Worm (Caenorhabditis elegans) whole organism, L4 larva: ENCODE results near the gene vps-53.

Experiments
- F10B5.3 ChIP-seq: sonication (generic microtip); optimal IDR thresholded peaks from 2 replicates; lab custom pipeline; 2016; ENCODE audit warnings: mild to moderate bottlenecking, missing genetic modification characterization, missing compliant biosample characterization
- F26F4.8 ChIP-seq: fragments of 200-800 bp; sonication (Bioruptor generic); conservative IDR thresholded peaks from 2 replicates; pipeline ENCODE4 v1.3.6; 2022; ENCODE audit warnings: missing genetic modification characterization, missing compliant biosample characterization
- F37D6.2 ChIP-seq: sonication (generic microtip); optimal IDR thresholded peaks from 2 replicates; lab custom pipeline; 2016; ENCODE audit warnings: mild to moderate bottlenecking, missing genetic modification characterization, missing compliant biosample characterization
- F44E2.7 ChIP-seq: fragments of 200-800 bp; sonication (Bioruptor generic); IDR thresholded peaks from 2 replicates; pipeline ENCODE4 v2.1.2; 2022; ENCODE audit warnings: missing genetic modification characterization, missing compliant biosample characterization
- Y5F2A.4 ChIP-seq: fragments of 200-800 bp; sonication (Bioruptor generic); optimal IDR thresholded peaks from 2 replicates; lab custom pipeline; 2018; ENCODE audit warnings: mild to moderate bottlenecking, missing genetic modification characterization, missing compliant biosample characterization
- ama-1 ChIP-seq: fragments of 150-350 bp; optimal IDR thresholded peaks from 2 replicates; lab custom pipeline; 2014; ENCODE audit warnings: inconsistent platforms, mixed read lengths
- arid-1 ChIP-seq: fragments of 200-800 bp; sonication (Bioruptor generic); conservative IDR thresholded peaks from 2 replicates; pipeline ENCODE4 v1.3.6; 2022; ENCODE audit warnings: missing genetic modification reagents, missing genetic modification characterization, missing compliant biosample characterization
- ceh-32 ChIP-seq: sonication (generic microtip); optimal IDR thresholded peaks from 2 replicates; lab custom pipeline; 2016; ENCODE audit warnings: mild to moderate bottlenecking, missing genetic modification characterization, missing compliant biosample characterization; ENCODE audit not compliant: poor library complexity
- ceh-44 ChIP-seq: fragments of 200-800 bp; sonication (Bioruptor generic); IDR thresholded peaks from 2 replicates; pipeline ENCODE4 v1.3.6; 2022; ENCODE audit warnings: missing genetic modification reagents, missing genetic modification characterization, missing compliant biosample characterization
- daf-16 ChIP-seq, 3 experiments: sonication (generic microtip); optimal IDR thresholded peaks; 2 replicates each; lab custom pipeline; 2016 to 2017; ENCODE audit warnings: missing genetic modification characterization in 3 of 3, missing genetic modification reagents in 3 of 3, mild to moderate bottlenecking in 2 of 3, missing compliant biosample characterization in 2 of 3, missing biosample characterization in 1 of 3, moderate library complexity in 1 of 3
- daf-8 ChIP-seq: fragments of 200-800 bp; sonication (Bioruptor generic); IDR thresholded peaks from 2 replicates; pipeline ENCODE4 v1.3.6; 2022; ENCODE audit warnings: missing genetic modification characterization, missing compliant biosample characterization
- dmd-6 ChIP-seq: fragments of 200-800 bp; sonication (Bioruptor generic); IDR thresholded peaks from 2 replicates; pipeline ENCODE4 v1.3.6; 2022; ENCODE audit warnings: missing genetic modification reagents, missing genetic modification characterization, missing compliant biosample characterization
- duxl-1 ChIP-seq: sonication (generic microtip); optimal IDR thresholded peaks from 2 replicates; lab custom pipeline; 2016; ENCODE audit warnings: mild to moderate bottlenecking, missing genetic modification characterization, moderate library complexity, missing compliant biosample characterization; ENCODE audit not compliant: poor library complexity
- dve-1 ChIP-seq: sonication (generic microtip); optimal IDR thresholded peaks from 2 replicates; lab custom pipeline; 2017; ENCODE audit warnings: antibody characterized with exemption, mild to moderate bottlenecking, missing genetic modification characterization, missing compliant biosample characterization; ENCODE audit not compliant: insufficient read depth
- hif-1 ChIP-seq, 2 experiments: sonication (generic microtip); optimal IDR thresholded peaks; 2 replicates each; lab custom pipeline; 2016 to 2017; ENCODE audit warnings: missing compliant biosample characterization in 2 of 2, missing genetic modification characterization in 2 of 2, missing genetic modification reagents in 2 of 2, missing genotype in 2 of 2, mild to moderate bottlenecking in 1 of 2
- hlh-11 ChIP-seq: fragments of 200-800 bp; sonication (Bioruptor generic); optimal IDR thresholded peaks from 2 replicates; lab custom pipeline; 2018; ENCODE audit warnings: mild to moderate bottlenecking, missing genetic modification characterization, missing compliant biosample characterization
- hlh-30 ChIP-seq: sonication (generic microtip); optimal IDR thresholded peaks from 2 replicates; lab custom pipeline; 2017; ENCODE audit warnings: antibody characterized with exemption, mild to moderate bottlenecking, missing genetic modification characterization, missing compliant biosample characterization; ENCODE audit not compliant: insufficient read depth
- jun-1 ChIP-seq: fragments of 150-350 bp; optimal IDR thresholded peaks from 2 replicates; lab custom pipeline; 2014; ENCODE audit warnings: missing biosample characterization, missing genetic modification reagents, missing genetic modification characterization
- lin-29 ChIP-seq: fragments of 200-800 bp; sonication (Bioruptor generic); IDR thresholded peaks from 2 replicates; pipeline ENCODE4 v1.3.6; 2022; ENCODE audit warnings: missing genetic modification reagents, missing genetic modification characterization, missing compliant biosample characterization
- lin-38 ChIP-seq: fragments of 200-800 bp; sonication (Bioruptor generic); IDR thresholded peaks from 2 replicates; pipeline ENCODE4 v1.3.6; 2022; ENCODE audit warnings: missing genetic modification reagents, missing genetic modification characterization, missing compliant biosample characterization
- lsy-2 ChIP-seq, 2 experiments: fragments of 150-350 bp in 1 of 2; sonication (generic microtip) in 1 of 2; optimal IDR thresholded peaks; 2 replicates each; lab custom pipeline; 2014 to 2017; ENCODE audit warnings: missing biosample characterization in 2 of 2, missing genetic modification characterization in 2 of 2
- mdt-29 ChIP-seq: fragments of 200-800 bp; sonication (Bioruptor generic); IDR thresholded peaks from 2 replicates; pipeline ENCODE4 v1.3.6; 2022; ENCODE audit warnings: missing genetic modification reagents, missing genetic modification characterization, missing compliant biosample characterization
- mep-1 ChIP-seq: fragments of 150-350 bp; sonication (generic microtip); optimal IDR thresholded peaks from 3 replicates; lab custom pipeline; 2014; ENCODE audit warnings: missing biosample characterization, missing genetic modification characterization
- mes-2 ChIP-seq: sonication (generic microtip); optimal IDR thresholded peaks from 2 replicates; lab custom pipeline; 2016; ENCODE audit warnings: missing genotype, mild to moderate bottlenecking, missing genetic modification characterization, missing compliant biosample characterization; ENCODE audit not compliant: poor library complexity, severe bottlenecking
- mxl-3 ChIP-seq: fragments of 200-800 bp; sonication (Bioruptor generic); optimal IDR thresholded peaks from 2 replicates; lab custom pipeline; 2018; ENCODE audit warnings: mild to moderate bottlenecking, missing genetic modification characterization, missing compliant biosample characterization
- nhr-10 ChIP-seq: fragments of 150-350 bp; optimal IDR thresholded peaks from 2 replicates; lab custom pipeline; 2014; ENCODE audit warnings: missing biosample characterization, missing genetic modification characterization
- nhr-237 ChIP-seq: sonication (generic microtip); optimal IDR thresholded peaks from 2 replicates; lab custom pipeline; 2017; ENCODE audit warnings: missing biosample characterization, missing genetic modification characterization
- nhr-28 ChIP-seq: fragments of 150-350 bp; optimal IDR thresholded peaks from 2 replicates; lab custom pipeline; 2014; ENCODE audit warnings: missing biosample characterization, missing genetic modification characterization
- nhr-41 ChIP-seq: fragments of 200-800 bp; sonication (Bioruptor generic); IDR thresholded peaks from 2 replicates; pipeline ENCODE4 v1.3.6; 2022; ENCODE audit warnings: missing genetic modification reagents, missing genetic modification characterization, missing compliant biosample characterization
- nhr-77 ChIP-seq: fragments of 150-350 bp; optimal IDR thresholded peaks from 2 replicates; lab custom pipeline; 2014; ENCODE audit warnings: missing biosample characterization, missing genetic modification characterization
- php-3 ChIP-seq: fragments of 200-800 bp; sonication (Bioruptor generic); IDR thresholded peaks from 2 replicates; pipeline ENCODE4 v1.3.6; 2022; ENCODE audit warnings: missing genetic modification reagents, missing genetic modification characterization, missing compliant biosample characterization
- pqm-1 ChIP-seq: sonication (generic microtip); optimal IDR thresholded peaks from 2 replicates; lab custom pipeline; 2017; ENCODE audit warnings: missing biosample characterization, missing genetic modification characterization
- rbr-2 ChIP-seq: sonication (generic microtip); optimal IDR thresholded peaks from 2 replicates; lab custom pipeline; 2016; ENCODE audit warnings: missing genotype, missing genetic modification characterization, missing compliant biosample characterization
- sdz-12 ChIP-seq: fragments of 200-800 bp; sonication (Bioruptor generic); optimal IDR thresholded peaks from 2 replicates; lab custom pipeline; 2018; ENCODE audit warnings: mild to moderate bottlenecking, missing genetic modification characterization, missing compliant biosample characterization
- snpc-4 ChIP-seq: fragments of 150-350 bp; optimal IDR thresholded peaks from 2 replicates; lab custom pipeline; 2014; ENCODE audit warnings: missing biosample characterization, missing genetic modification characterization
- spr-1 ChIP-seq: sonication (generic microtip); optimal IDR thresholded peaks from 2 replicates; lab custom pipeline; 2016; ENCODE audit warnings: mild to moderate bottlenecking, missing genetic modification characterization, missing compliant biosample characterization
- unc-130 ChIP-seq: sonication (generic microtip); optimal IDR thresholded peaks from 2 replicates; lab custom pipeline; 2016; ENCODE audit warnings: missing genetic modification reagents, missing genetic modification characterization, missing compliant biosample characterization
- ztf-11 ChIP-seq: fragments of 150-350 bp; optimal IDR thresholded peaks from 2 replicates; lab custom pipeline; 2014; ENCODE audit warnings: missing biosample characterization, missing genetic modification characterization
- ztf-7 ChIP-seq: fragments of 150-350 bp; optimal IDR thresholded peaks from 2 replicates; lab custom pipeline; 2014; ENCODE audit warnings: missing biosample characterization, missing genetic modification characterization

Gene vps-53

ce11 chrIII:9717243-9717642 is 40.1 kb downstream of the vps-53 start (continued):
- no peak for TF ChIP-seq nhr-41 (GFP tag; lab: Robert Waterston, UW)
- peak; percentile 40 for TF ChIP-seq nhr-28 (tag; lab: Kevin White, UChicago)
- TF ChIP-seq, all 104 proteins: peak for 38

- TF ChIP-seq dve-1 (tag; lab: Kevin White, UChicago) (peak; percentile 73), arid-1 (GFP tag; lab: Robert Waterston, UW) (no peak), hlh-11 (tag; lab: Kevin White, UChicago) (no peak), daf-16 (GFP tag; optimal IDR thresholded peaks at IDR 0.05; lab: Kevin White, UChicago) (no peak), daf-16 (tag; optimal IDR thresholded peaks at IDR 0.05; lab: Kevin White, UChicago) (peak; percentile 53), lsy-2 (tag; optimal IDR thresholded peaks at IDR 0.05; lab: Kevin White, UChicago) (peak in 1 of 2 experiments; percentile 16), ama-1 (lab: Kevin White, UChicago) (no peak), pqm-1 (tag; lab: Kevin White, UChicago) (peak; percentile 13), spr-1 (tag; lab: Kevin White, UChicago) (no peak), F37D6.2 (tag; lab: Kevin White, UChicago) (no peak), dmd-6 (GFP tag; lab: Robert Waterston, UW) (peak; percentile 62), nhr-28 (tag; lab: Kevin White, UChicago) (peak; percentile 49), ztf-7 (peak; percentile 61), F10B5.3 (tag; lab: Kevin White, UChicago) (no peak)
These were observed 42.6 kb downstream of the vps-53 start for ce11 chrIII:9714731-9715130.

DNA sequence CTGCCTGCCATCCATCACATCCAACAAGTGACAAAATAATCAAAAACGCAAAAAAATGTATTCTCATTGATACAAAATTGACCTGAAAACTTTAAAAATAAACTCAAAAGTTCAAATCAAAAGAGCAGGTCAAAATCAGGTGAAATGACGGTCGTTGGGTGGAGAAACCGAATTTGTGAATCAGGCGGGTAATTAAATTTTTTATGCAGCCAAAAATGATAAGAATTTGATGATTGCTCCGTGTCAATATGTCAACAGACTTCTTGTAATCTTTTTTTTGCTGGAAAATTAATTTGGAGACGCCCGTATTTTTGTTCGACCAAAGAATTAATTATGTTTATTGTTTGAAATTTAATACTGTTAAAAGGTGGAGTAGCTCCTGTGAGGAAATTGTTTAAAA is 43.5 kb downstream of the vps-53 start, which contains the start of gene ncx-6:
TSS of gene ncx-6 (minus strand) at position 88 of the 400 bp plus-strand sequence.
- TF ChIP-seq mxl-3 (no peak), hif-1 (tag; optimal IDR thresholded peaks at IDR 0.05; lab: Kevin White, UChicago) (no peak), mes-2 (tag; lab: Kevin White, UChicago) (no peak), daf-16 (GFP tag; optimal IDR thresholded peaks at IDR 0.05; lab: Kevin White, UChicago) (no peak), daf-16 (tag; optimal IDR thresholded peaks at IDR 0.05; lab: Kevin White, UChicago) (peak; percentile 83), php-3 (peak; percentile 73), daf-8 (GFP tag; lab: Robert Waterston, UW) (no peak), unc-130 (GFP tag; lab: Kevin White, UChicago) (no peak), jun-1 (tag; lab: Kevin White, UChicago) (no peak), Y5F2A.4 (GFP tag; lab: Kevin White, UChicago) (no peak), ceh-44 (GFP tag; lab: Robert Waterston, UW) (no peak), ceh-32 (tag; lab: Kevin White, UChicago) (no peak), sdz-12 (GFP tag; lab: Kevin White, UChicago) (no peak), nhr-10 (tag; lab: Kevin White, UChicago) (no peak), ama-1 (lab: Kevin White, UChicago) (no peak), rbr-2 (tag; lab: Kevin White, UChicago) (no peak), dmd-6 (GFP tag; lab: Robert Waterston, UW) (peak; percentile 61), mep-1 (no peak), F44E2.7 (GFP tag; lab: Robert Waterston, UW) (no peak), ztf-11 (tag; lab: Kevin White, UChicago) (no peak), lin-38 (no peak), duxl-1 (no peak), nhr-237 (tag; lab: Kevin White, UChicago) (no peak), nhr-77 (tag; lab: Kevin White, UChicago) (peak; percentile 60), F26F4.8 (GFP tag; lab: Robert Waterston, UW) (no peak), snpc-4 (tag; lab: Kevin White, UChicago) (no peak), hlh-11 (tag; lab: Kevin White, UChicago) (peak; percentile 2), dve-1 (tag; lab: Kevin White, UChicago) (peak; percentile 63), lin-29 (GFP tag; lab: Robert Waterston, UW) (no peak), hlh-30 (tag; lab: Kevin White, UChicago) (peak; percentile 40), mdt-29 (GFP tag; lab: Robert Waterston, UW) (no peak)
